Worm (Caenorhabditis elegans) whole organism, L4 larva: Measurements from ENCODE around the gene vms-1.

Experiments
- T20F7.1 ChIP-seq: fragments of 200-800 bp; sonication (Bioruptor generic); optimal IDR thresholded peaks from 2 replicates; lab custom pipeline; 2018; ENCODE audit warnings: mild to moderate bottlenecking, missing genetic modification characterization, missing compliant biosample characterization
- ceh-82 ChIP-seq: sonication (generic microtip); optimal IDR thresholded peaks from 2 replicates; lab custom pipeline; 2017; ENCODE audit warnings: missing biosample characterization, missing genetic modification characterization
- fos-1 ChIP-seq: fragments of 150-350 bp; optimal IDR thresholded peaks from 2 replicates; lab custom pipeline; 2014; ENCODE audit warnings: missing biosample characterization, missing genetic modification characterization
- hlh-30 ChIP-seq: sonication (generic microtip); optimal IDR thresholded peaks from 2 replicates; lab custom pipeline; 2017; ENCODE audit warnings: antibody characterized with exemption, mild to moderate bottlenecking, missing genetic modification characterization, missing compliant biosample characterization; ENCODE audit not compliant: insufficient read depth
- lin-13 ChIP-seq: fragments of 150-350 bp; optimal IDR thresholded peaks from 2 replicates; lab custom pipeline; 2014; ENCODE audit warnings: missing biosample characterization, missing genetic modification reagents, missing genetic modification characterization
- mdl-1 ChIP-seq, 2 experiments: fragments of 150-350 bp in 1 of 2; sonication (generic microtip) in 1 of 2; optimal IDR thresholded peaks; 2 replicates each; lab custom pipeline; 2014 to 2017; ENCODE audit warnings: missing biosample characterization in 2 of 2, missing genetic modification characterization in 2 of 2
- nhr-76 ChIP-seq: fragments of 150-350 bp; optimal IDR thresholded peaks from 2 replicates; lab custom pipeline; 2014; ENCODE audit warnings: missing biosample characterization, missing genetic modification characterization
- nhr-77 ChIP-seq: fragments of 150-350 bp; optimal IDR thresholded peaks from 2 replicates; lab custom pipeline; 2014; ENCODE audit warnings: missing biosample characterization, missing genetic modification characterization
- skn-1 ChIP-seq: fragments of 150-350 bp; optimal IDR thresholded peaks from 2 replicates; lab custom pipeline; 2014; ENCODE audit warnings: missing biosample characterization, missing genetic modification characterization
- ztf-7 ChIP-seq: fragments of 150-350 bp; optimal IDR thresholded peaks from 2 replicates; lab custom pipeline; 2014; ENCODE audit warnings: missing biosample characterization, missing genetic modification characterization

DNA sequence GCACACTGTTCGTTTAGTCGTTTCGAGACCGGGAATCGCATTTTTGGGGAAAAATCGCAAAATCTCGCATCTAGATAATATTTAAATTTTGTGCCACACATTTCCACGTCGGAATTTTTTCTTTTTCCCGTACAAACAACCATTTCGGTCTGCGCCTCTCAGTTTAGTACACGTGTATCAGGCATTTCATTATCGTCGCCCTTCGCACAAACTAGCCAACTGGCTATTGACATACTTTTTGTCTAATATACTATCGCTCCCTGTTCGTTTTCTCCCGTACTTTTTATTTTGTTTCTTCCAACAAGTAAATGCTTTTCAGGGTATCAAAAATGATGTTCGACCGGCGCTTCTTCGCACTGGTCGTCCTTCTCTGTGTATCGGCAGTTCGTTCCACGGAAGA, 45.0 kb downstream of the vms-1 start, which contains the start of gene C14B9.2:
- TF ChIP-seq nhr-76 (tag; lab: Kevin White, UChicago) (no peak), skn-1 (tag; lab: Kevin White, UChicago) (no peak), T20F7.1 (GFP tag; lab: Kevin White, UChicago) (no peak), ceh-82 (no peak), hlh-30 (tag; lab: Kevin White, UChicago) (no peak), nhr-77 (no peak), fos-1 (tag; lab: Kevin White, UChicago) (no peak), lin-13 (GFP tag; lab: Kevin White, UChicago) (no peak), mdl-1 (tag; optimal IDR thresholded peaks at IDR 0.05; lab: Kevin White, UChicago) (no peak), ztf-7 (tag; lab: Kevin White, UChicago) (no peak)
